Fruit fly (Drosophila melanogaster): ENCODE measurements around the gene CG5162.

Gene CG5162

dm6 chrX:17244854-17245253, 29.8 kb downstream of the CG5162 start, which contains the start of gene CG8915 (continued):
- TF ChIP-seq row (GFP tag; IDR thresholded peaks at IDR 0.05), result peak; percentile 41
- peak; percentile 58 for TF ChIP-seq CG2116 (GFP tag; optimal IDR thresholded peaks at IDR 0.05)
- TF ChIP-seq Usf (GFP tag; optimal IDR thresholded peaks at IDR 0.05), result no peak
- peak; percentile 63 for TF ChIP-seq zen2 (GFP tag; IDR thresholded peaks at IDR 0.05; ENCODE audit: partially characterized antibody)
- TF ChIP-seq nerfin-2 (GFP tag; IDR thresholded peaks at IDR 0.05; ENCODE audit: partially characterized antibody), result peak; percentile 65
- TF ChIP-seq dpn (GFP tag; optimal IDR thresholded peaks at IDR 0.05), result no peak
- TF ChIP-seq E2f2 (GFP tag; IDR thresholded peaks at IDR 0.05), result peak; percentile 34; the same call in 1 of the 2 replicates
- TF ChIP-seq Hmr (GFP tag; optimal IDR thresholded peaks at IDR 0.05), result no peak
- no peak for TF ChIP-seq CG32767 (GFP tag; IDR thresholded peaks at IDR 0.05)
- peak; percentile 45 for TF ChIP-seq CG14860 (GFP tag; IDR thresholded peaks at IDR 0.05; ENCODE audit: partially characterized antibody)
- no peak for TF ChIP-seq Dad (GFP tag; optimal IDR thresholded peaks at IDR 0.05)
- peak; percentile 62 for TF ChIP-seq Bgb (GFP tag; IDR thresholded peaks at IDR 0.05; ENCODE audit: partially characterized antibody)
- TF ChIP-seq CG2712 (tag; optimal IDR thresholded peaks at IDR 0.05), result peak; percentile 9
- peak; percentile 33; the same call in 1 of the 3 replicates for TF ChIP-seq knrl (GFP tag; IDR thresholded peaks at IDR 0.05; ENCODE audit: partially characterized antibody)
- TF ChIP-seq CG7745 (tag; optimal IDR thresholded peaks at IDR 0.05), result no peak
- TF ChIP-seq Mad (GFP tag; optimal IDR thresholded peaks at IDR 0.05), result no peak
- TF ChIP-seq Dll (GFP tag; IDR thresholded peaks at IDR 0.05; ENCODE audit: partially characterized antibody), result peak; percentile 62; the same call in 3 of the 4 replicates
- no peak for TF ChIP-seq Elba2 (GFP tag; optimal IDR thresholded peaks at IDR 0.05)
- peak; percentile 75 for TF ChIP-seq CG13287 (GFP tag; IDR thresholded peaks at IDR 0.05; ENCODE audit: partially characterized antibody)
- TF ChIP-seq CG7839 (tag; optimal IDR thresholded peaks at IDR 0.05), result peak; percentile 18
- peak; percentile 56 for TF ChIP-seq CG15601 (tag; optimal IDR thresholded peaks at IDR 0.05)
- TF ChIP-seq wor (GFP tag; IDR thresholded peaks at IDR 0.05), result no peak
- peak; percentile 61; the same call in 1 of the 2 replicates for TF ChIP-seq ato (GFP tag; IDR thresholded peaks at IDR 0.05; ENCODE audit: partially characterized antibody)
- TF ChIP-seq gcm (GFP tag; optimal IDR thresholded peaks at IDR 0.05), result no peak
- TF ChIP-seq CG7556 (GFP tag; optimal IDR thresholded peaks at IDR 0.05), result no peak
- peak; percentile 14 for TF ChIP-seq CG30020 (tag; optimal IDR thresholded peaks at IDR 0.05)
- peak; percentile 47; the same call in 1 of the 2 replicates for TF ChIP-seq amos (GFP tag; IDR thresholded peaks at IDR 0.05; ENCODE audit: partially characterized antibody)
- peak; percentile 46 for TF ChIP-seq BEAF-32 (GFP tag; optimal IDR thresholded peaks at IDR 0.05)
- TF ChIP-seq CG15514 (GFP tag; optimal IDR thresholded peaks at IDR 0.05), result peak; percentile 24
- peak; percentile 25 for TF ChIP-seq CG1603 (tag; optimal IDR thresholded peaks at IDR 0.05)
- TF ChIP-seq nmo (GFP tag; optimal IDR thresholded peaks at IDR 0.05), result peak; percentile 13
- no peak for TF ChIP-seq Ets65A (GFP tag)
- TF ChIP-seq hbn (GFP tag; IDR thresholded peaks at IDR 0.05; ENCODE audit: partially characterized antibody), result peak; percentile 46; the same call in 1 of the 2 replicates
- TF ChIP-seq lmd (GFP tag; IDR thresholded peaks at IDR 0.05), result no peak
- peak; percentile 74 for TF ChIP-seq HLH4C (GFP tag; IDR thresholded peaks at IDR 0.05; ENCODE audit: partially characterized antibody)
- TF ChIP-seq Dref (GFP tag; IDR thresholded peaks at IDR 0.05), result peak; percentile 75
- peak; percentile 48; the same call in 1 of the 3 replicates for TF ChIP-seq vnd (GFP tag; IDR thresholded peaks at IDR 0.05; ENCODE audit: partially characterized antibody)
- TF ChIP-seq gem (tag; optimal IDR thresholded peaks at IDR 0.05), result peak; percentile 31
- no peak for TF ChIP-seq grn (GFP tag; optimal IDR thresholded peaks at IDR 0.05)
- TF ChIP-seq CG15696 (tag; optimal IDR thresholded peaks at IDR 0.05), result no peak
- no peak for TF ChIP-seq Neu2 (GFP tag; optimal IDR thresholded peaks at IDR 0.05; ENCODE audit: borderline replicate concordance)
- TF ChIP-seq Ets97D (GFP tag; optimal IDR thresholded peaks at IDR 0.05), result peak; percentile 9
- peak; percentile 18 for TF ChIP-seq phol (tag; optimal IDR thresholded peaks at IDR 0.05)
- TF ChIP-seq tx (GFP tag; optimal IDR thresholded peaks at IDR 0.05), result no peak
- peak; percentile 71 for TF ChIP-seq sens (GFP tag)
- peak; percentile 20 for TF ChIP-seq CG10267 (tag; optimal IDR thresholded peaks at IDR 0.05)
- no peak for TF ChIP-seq h (optimal IDR thresholded peaks at IDR 0.05)
- TF ChIP-seq CG6791 (GFP tag; IDR thresholded peaks at IDR 0.05; ENCODE audit: partially characterized antibody), result peak; percentile 80
- TF ChIP-seq CG11398 (GFP tag; optimal IDR thresholded peaks at IDR 0.05), result no peak
